Worm (Caenorhabditis elegans) whole organism, L1 larva: ENCODE measurements around the gene R08E3.3.

Source experiments
- C04F5.9 ChIP-seq: sonication (generic microtip); optimal IDR thresholded peaks from 2 replicates; lab custom pipeline; 2016; ENCODE audit warnings: missing genetic modification characterization, missing compliant biosample characterization
- C16A3.4 ChIP-seq: fragments of 150-350 bp; optimal IDR thresholded peaks from 2 replicates; lab custom pipeline; 2014; ENCODE audit warnings: missing biosample characterization, missing genetic modification characterization
- F16B12.6 ChIP-seq: fragments of 150-350 bp; optimal IDR thresholded peaks from 2 replicates; lab custom pipeline; 2014; ENCODE audit warnings: missing biosample characterization, missing genetic modification characterization
- ceh-63 ChIP-seq: fragments of 200-800 bp; sonication (Bioruptor generic); optimal IDR thresholded peaks from 2 replicates; lab custom pipeline; 2018; ENCODE audit warnings: mild to moderate bottlenecking, missing genetic modification characterization, missing compliant biosample characterization
- ceh-8 ChIP-seq: fragments of 200-800 bp; sonication (Bioruptor generic); optimal IDR thresholded peaks from 2 replicates; lab custom pipeline; 2018; ENCODE audit warnings: mild to moderate bottlenecking, missing genetic modification characterization, moderate library complexity, missing compliant biosample characterization
- ceh-82 ChIP-seq, 3 experiments: fragments of 150-350 bp in 1 of 3; sonication (generic microtip) in 2 of 3; optimal IDR thresholded peaks; 2 replicates each; lab custom pipeline; 2014 to 2017; ENCODE audit warnings: missing biosample characterization in 3 of 3, missing genetic modification characterization in 3 of 3
- ceh-88 ChIP-seq: fragments of 200-800 bp; sonication (Bioruptor generic); IDR thresholded peaks from 2 replicates; pipeline ENCODE4 v1.3.6; 2022; ENCODE audit warnings: missing genetic modification characterization, missing compliant biosample characterization
- ceh-90 ChIP-seq: sonication (generic microtip); optimal IDR thresholded peaks from 2 replicates; lab custom pipeline; 2016; ENCODE audit warnings: missing genetic modification characterization, missing compliant biosample characterization
- ces-1 ChIP-seq: fragments of 150-350 bp; optimal IDR thresholded peaks from 2 replicates; lab custom pipeline; 2014; ENCODE audit warnings: missing biosample characterization, missing genetic modification reagents, missing genetic modification characterization
- dpl-1 ChIP-seq, 3 experiments: fragments of 150-350 bp in 2 of 3; sonication (generic microtip) in 1 of 3; optimal IDR thresholded peaks; 2 replicates each; lab custom pipeline; 2014 to 2017; ENCODE audit warnings: missing biosample characterization in 3 of 3, missing genetic modification characterization in 3 of 3, missing genetic modification reagents in 3 of 3
- dsc-1 ChIP-seq: sonication (generic microtip); optimal IDR thresholded peaks from 2 replicates; lab custom pipeline; 2016; ENCODE audit warnings: mild to moderate bottlenecking, missing genetic modification characterization, missing compliant biosample characterization
- efl-3 ChIP-seq: fragments of 200-800 bp; sonication (Bioruptor generic); optimal IDR thresholded peaks from 2 replicates; lab custom pipeline; 2018; ENCODE audit warnings: mild to moderate bottlenecking, missing genetic modification characterization, missing compliant biosample characterization
- egl-13 ChIP-seq: sonication (generic microtip); optimal IDR thresholded peaks from 2 replicates; lab custom pipeline; 2016; ENCODE audit warnings: missing genotype, missing genetic modification reagents, missing genetic modification characterization, missing compliant biosample characterization
- elt-2 ChIP-seq: sonication (generic microtip); optimal IDR thresholded peaks from 2 replicates; lab custom pipeline; 2016; ENCODE audit warnings: missing genetic modification characterization, mild to moderate bottlenecking, inconsistent platforms, missing compliant biosample characterization, missing genetic modification reagents
- ets-5 ChIP-seq: fragments of 200-800 bp; sonication (Bioruptor generic); IDR thresholded peaks from 2 replicates; pipeline ENCODE4 v1.3.6; 2022; ENCODE audit warnings: missing genetic modification characterization, missing compliant biosample characterization
- fkh-10 ChIP-seq: sonication (generic microtip); optimal IDR thresholded peaks from 2 replicates; lab custom pipeline; 2017; ENCODE audit warnings: missing biosample characterization, missing genetic modification reagents, missing genetic modification characterization
- fkh-4 ChIP-seq: sonication (generic microtip); optimal IDR thresholded peaks from 2 replicates; lab custom pipeline; 2016; ENCODE audit warnings: missing compliant biosample characterization, missing genetic modification characterization, borderline replicate concordance
- fos-1 ChIP-seq: fragments of 150-350 bp; optimal IDR thresholded peaks from 2 replicates; lab custom pipeline; 2014; ENCODE audit warnings: missing biosample characterization, missing genetic modification characterization
- hpl-2 ChIP-seq: fragments of 150-350 bp; optimal IDR thresholded peaks from 2 replicates; lab custom pipeline; 2014; ENCODE audit warnings: missing biosample characterization, missing genetic modification reagents, missing genetic modification characterization
- irx-1 ChIP-seq: sonication (generic microtip); optimal IDR thresholded peaks from 2 replicates; lab custom pipeline; 2016; ENCODE audit warnings: missing genetic modification characterization, missing compliant biosample characterization
- isw-1 ChIP-seq: fragments of 200-800 bp; sonication (Bioruptor generic); IDR thresholded peaks from 2 replicates; pipeline ENCODE4 v1.3.6; 2022; ENCODE audit warnings: missing genetic modification characterization, missing compliant biosample characterization
- lin-13 ChIP-seq: fragments of 150-350 bp; optimal IDR thresholded peaks from 2 replicates; lab custom pipeline; 2014; ENCODE audit warnings: missing biosample characterization, missing genetic modification reagents, missing genetic modification characterization
- lin-14 ChIP-seq: fragments of 200-800 bp; sonication (Bioruptor generic); optimal IDR thresholded peaks from 2 replicates; lab custom pipeline; 2018; ENCODE audit warnings: mild to moderate bottlenecking, missing genetic modification characterization, moderate library complexity, missing compliant biosample characterization
- lin-15B ChIP-seq: fragments of 150-350 bp; sonication (generic microtip); optimal IDR thresholded peaks from 3 replicates; lab custom pipeline; 2014; ENCODE audit warnings: missing biosample characterization, missing genetic modification characterization
- lin-35 ChIP-seq, 2 experiments: fragments of 150-350 bp; optimal IDR thresholded peaks; 2 replicates each; lab custom pipeline; 2014; ENCODE audit warnings: missing biosample characterization in 2 of 2, missing genetic modification characterization in 2 of 2, missing genetic modification reagents in 2 of 2
- lin-39 ChIP-seq: fragments of 150-350 bp; optimal IDR thresholded peaks from 2 replicates; lab custom pipeline; 2014; ENCODE audit warnings: missing biosample characterization, missing genetic modification reagents, missing genetic modification characterization
- lir-3 ChIP-seq: sonication (generic microtip); optimal IDR thresholded peaks from 2 replicates; lab custom pipeline; 2016; ENCODE audit warnings: mild to moderate bottlenecking, missing genetic modification characterization, moderate library complexity, missing compliant biosample characterization; ENCODE audit not compliant: poor library complexity
- mab-9 ChIP-seq: fragments of 200-800 bp; sonication (Bioruptor generic); IDR thresholded peaks from 2 replicates; pipeline ENCODE4 v1.3.6; 2022; ENCODE audit warnings: missing genetic modification reagents, missing genetic modification characterization, missing compliant biosample characterization
- nhr-12 ChIP-seq: sonication (generic microtip); optimal IDR thresholded peaks from 2 replicates; lab custom pipeline; 2017; ENCODE audit warnings: missing biosample characterization, missing genetic modification characterization
- nhr-19 ChIP-seq: fragments of 200-800 bp; sonication (Bioruptor generic); conservative IDR thresholded peaks from 2 replicates; pipeline ENCODE4 v1.3.6; 2022; ENCODE audit warnings: missing genetic modification characterization, missing compliant biosample characterization
- nhr-237 ChIP-seq: fragments of 150-350 bp; optimal IDR thresholded peaks from 2 replicates; lab custom pipeline; 2014; ENCODE audit warnings: missing biosample characterization, missing genetic modification characterization
- nhr-28 ChIP-seq: fragments of 150-350 bp; optimal IDR thresholded peaks from 2 replicates; lab custom pipeline; 2014; ENCODE audit warnings: missing biosample characterization, missing genetic modification characterization
- nhr-71 ChIP-seq: sonication (generic microtip); optimal IDR thresholded peaks from 2 replicates; lab custom pipeline; 2016; ENCODE audit warnings: mild to moderate bottlenecking, missing genetic modification characterization, moderate library complexity, missing compliant biosample characterization
- nhr-76 ChIP-seq: sonication (generic microtip); optimal IDR thresholded peaks from 2 replicates; lab custom pipeline; 2017; ENCODE audit warnings: missing biosample characterization, missing genetic modification characterization
- nhr-85 ChIP-seq: sonication (generic microtip); peaks from one replicate; lab custom pipeline; 2016; ENCODE audit warnings: missing genetic modification characterization, inconsistent platforms, missing compliant biosample characterization
- nhr-90 ChIP-seq: sonication (generic microtip); optimal IDR thresholded peaks from 2 replicates; lab custom pipeline; 2016; ENCODE audit warnings: mild to moderate bottlenecking, missing genetic modification characterization, missing compliant biosample characterization; ENCODE audit not compliant: poor library complexity
- rnt-1 ChIP-seq: sonication (generic microtip); optimal IDR thresholded peaks from 2 replicates; lab custom pipeline; 2016; ENCODE audit warnings: mild to moderate bottlenecking, missing genetic modification characterization, moderate library complexity, missing compliant biosample characterization
- skn-1 ChIP-seq: fragments of 150-350 bp; optimal IDR thresholded peaks from 2 replicates; lab custom pipeline; 2014; ENCODE audit warnings: missing biosample characterization, missing genetic modification characterization
- swsn-7 ChIP-seq: sonication (generic microtip); optimal IDR thresholded peaks from 2 replicates; lab custom pipeline; 2016; ENCODE audit warnings: missing genetic modification characterization, missing compliant biosample characterization
- unc-30 ChIP-seq: sonication (generic microtip); optimal IDR thresholded peaks from 2 replicates; lab custom pipeline; 2017; ENCODE audit warnings: missing biosample characterization, missing genetic modification characterization
- unc-98 ChIP-seq: fragments of 200-800 bp; sonication (Bioruptor generic); IDR thresholded peaks from 2 replicates; pipeline ENCODE4 v1.3.6; 2022; ENCODE audit warnings: missing genetic modification characterization, missing compliant biosample characterization
- vab-15 ChIP-seq: sonication (generic microtip); optimal IDR thresholded peaks from 2 replicates; lab custom pipeline; 2017; ENCODE audit warnings: missing genotype, mild to moderate bottlenecking, missing genetic modification characterization, missing compliant biosample characterization
- xbp-1 ChIP-seq: sonication (generic microtip); optimal IDR thresholded peaks from 2 replicates; lab custom pipeline; 2016; ENCODE audit warnings: missing genetic modification characterization, missing compliant biosample characterization
- zag-1 ChIP-seq: fragments of 150-350 bp; optimal IDR thresholded peaks from 2 replicates; lab custom pipeline; 2014; ENCODE audit warnings: missing biosample characterization, missing genetic modification characterization
- zip-4 ChIP-seq: fragments of 200-800 bp; sonication (Bioruptor generic); optimal IDR thresholded peaks from 2 replicates; lab custom pipeline; 2018; ENCODE audit warnings: mild to moderate bottlenecking, missing genetic modification characterization, moderate library complexity, missing compliant biosample characterization

R08E3.3 gene

ce11 chrX:4861413-4861812 lies 43.0 kb downstream of the R08E3.3 start (continued):
- TF ChIP-seq vab-15 (tag; lab: Kevin White, UChicago) (no peak), irx-1 (tag; lab: Kevin White, UChicago) (no peak), nhr-71 (tag; lab: Kevin White, UChicago) (peak; percentile 6), nhr-85 (tag; lab: Kevin White, UChicago) (peak; percentile 84), lin-13 (GFP tag; lab: Kevin White, UChicago) (no peak), swsn-7 (tag; lab: Kevin White, UChicago) (no peak)

ce11 chrX:4862062-4862461 lies 43.7 kb downstream of the R08E3.3 start:
- TF ChIP-seq nhr-85 (tag; lab: Kevin White, UChicago) (no peak), C16A3.4 (no peak), dpl-1 (GFP tag; optimal IDR thresholded peaks at IDR 0.05; lab: Kevin White, UChicago) (no peak), F16B12.6 (no peak), lin-14 (no peak), lin-35 (GFP tag; optimal IDR thresholded peaks at IDR 0.05; lab: Kevin White, UChicago) (no peak), ceh-8 (no peak)
- TF ChIP-seq, all 84 proteins: peak for 0

ce11 chrX:4864214-4864613 lies 45.8 kb downstream of the R08E3.3 start:
- TF ChIP-seq C04F5.9 (tag; lab: Kevin White, UChicago) (no peak), xbp-1 (no peak), zag-1 (tag; lab: Kevin White, UChicago) (no peak), fkh-4 (tag; lab: Kevin White, UChicago) (no peak), nhr-12 (tag; lab: Kevin White, UChicago) (no peak), lin-39 (tag; lab: Kevin White, UChicago) (no peak), ets-5 (GFP tag; lab: Robert Waterston, UW) (no peak), fkh-10 (no peak), nhr-76 (tag; lab: Kevin White, UChicago) (no peak), ceh-88 (no peak), lin-14 (no peak), nhr-237 (tag; lab: Kevin White, UChicago) (no peak), lin-13 (GFP tag; lab: Kevin White, UChicago) (no peak), nhr-90 (tag; lab: Kevin White, UChicago) (no peak), fos-1 (tag; lab: Kevin White, UChicago) (no peak), rnt-1 (tag; lab: Kevin White, UChicago) (no peak), ceh-90 (no peak)

ce11 chrX:4865798-4866197 lies 47.4 kb downstream of the R08E3.3 start, which contains the start of gene ntc-1:
ntc-1 (plus strand) TSS chrX:4866098.
- TF ChIP-seq dsc-1 (tag; lab: Kevin White, UChicago) (peak; percentile 57), ceh-63 (no peak), lir-3 (no peak), lin-35 (GFP tag; optimal IDR thresholded peaks at IDR 0.05; lab: Kevin White, UChicago) (no peak), lin-14 (no peak), fkh-4 (tag; lab: Kevin White, UChicago) (no peak), lin-13 (GFP tag; lab: Kevin White, UChicago) (no peak)

- TF ChIP-seq lin-13 (GFP tag; lab: Kevin White, UChicago) (no peak), isw-1 (GFP tag; lab: Robert Waterston, UW) (no peak), unc-98 (GFP tag; lab: Robert Waterston, UW) (no peak), hpl-2 (no peak), lin-35 (GFP tag; optimal IDR thresholded peaks at IDR 0.05; lab: Kevin White, UChicago) (no peak), nhr-90 (tag; lab: Kevin White, UChicago) (no peak), egl-13 (tag; lab: Kevin White, UChicago) (no peak), nhr-71 (tag; lab: Kevin White, UChicago) (no peak), lin-15B (no peak), mab-9 (GFP tag; lab: Robert Waterston, UW) (no peak), nhr-12 (tag; lab: Kevin White, UChicago) (no peak), unc-30 (no peak), ceh-8 (peak; percentile 23), fos-1 (tag; lab: Kevin White, UChicago) (no peak), elt-2 (no peak), C16A3.4 (no peak), ces-1 (GFP tag; lab: Kevin White, UChicago) (no peak), zip-4 (GFP tag; lab: Kevin White, UChicago) (no peak), nhr-19 (no peak), ceh-82 (tag; optimal IDR thresholded peaks at IDR 0.05; lab: Kevin White, UChicago) (no peak), skn-1 (tag; lab: Kevin White, UChicago) (no peak), lin-14 (peak; percentile 27), nhr-28 (tag; lab: Kevin White, UChicago) (no peak), efl-3 (no peak)
These were observed 51.2 kb downstream of the R08E3.3 start for ce11 chrX:4869627-4870026.
